Fruit fly (Drosophila melanogaster) whole organism, pupa: ENCODE measurements around the gene fd96Ca.
A peak's percentile ranks its signal among the peaks of the same experiment; 100 is the strongest.

Experiments
- CG10348 ChIP-seq: fragments of 200-800 bp; sonication (Bioruptor generic); IDR thresholded peaks from 2 replicates; pipeline ENCODE4 v1.3.6; 2022; ENCODE audit warnings: missing biosample characterization, missing genetic modification characterization
- CG12605 ChIP-seq: fragments of 200-800 bp; sonication (Bioruptor generic); IDR thresholded peaks from 2 replicates; pipeline ENCODE4 v1.3.6; 2022; ENCODE audit warnings: missing biosample characterization, missing genetic modification characterization
- CG13204 ChIP-seq: fragments of 200-800 bp; sonication (Bioruptor generic); optimal IDR thresholded peaks from 2 replicates; lab custom pipeline; 2018; ENCODE audit warnings: missing biosample characterization, mild to moderate bottlenecking, missing genetic modification characterization, moderate library complexity
- CG14655 ChIP-seq: fragments of 200-800 bp; sonication (Bioruptor generic); optimal IDR thresholded peaks from 3 replicates; lab custom pipeline; 2017; ENCODE audit warnings: mild to moderate bottlenecking, missing biosample characterization, missing genetic modification reagents, missing genetic modification characterization
- CG15710 ChIP-seq: fragments of 200-800 bp; sonication (Bioruptor generic); optimal IDR thresholded peaks from 2 replicates; lab custom pipeline; 2018; ENCODE audit warnings: missing biosample characterization, mild to moderate bottlenecking, missing genetic modification characterization, moderate library complexity
- CG17806 ChIP-seq: fragments of 200-800 bp; sonication (Bioruptor generic); optimal IDR thresholded peaks from 2 replicates; lab custom pipeline; 2018; ENCODE audit warnings: missing biosample characterization, mild to moderate bottlenecking, missing genetic modification characterization, moderate library complexity
- CG32121 ChIP-seq: fragments of 200-800 bp; sonication (Bioruptor generic); IDR thresholded peaks from 2 replicates; pipeline ENCODE4 v1.3.6; 2022; ENCODE audit warnings: missing biosample characterization, missing genetic modification characterization
- CG34367 ChIP-seq: fragments of 200-800 bp; sonication (Bioruptor generic); optimal IDR thresholded peaks from 2 replicates; lab custom pipeline; 2018; ENCODE audit warnings: missing biosample characterization, mild to moderate bottlenecking, missing genetic modification characterization
- CG4496 ChIP-seq: fragments of 200-800 bp; sonication (Bioruptor generic); IDR thresholded peaks from 3 replicates; pipeline ENCODE4 v1.3.6; 2022; ENCODE audit warnings: missing biosample characterization, missing genetic modification characterization
- CG8159 ChIP-seq: fragments of 200-800 bp; sonication (Bioruptor generic); optimal IDR thresholded peaks from 3 replicates; lab custom pipeline; 2018; ENCODE audit warnings: missing biosample characterization, mild to moderate bottlenecking, missing genetic modification characterization, moderate library complexity
- CG8301 ChIP-seq: fragments of 200-800 bp; sonication (Bioruptor generic); optimal IDR thresholded peaks from 2 replicates; lab custom pipeline; 2018; ENCODE audit warnings: missing biosample characterization, mild to moderate bottlenecking, missing genetic modification characterization
- CG9948 ChIP-seq: fragments of 200-800 bp; sonication (Bioruptor generic); optimal IDR thresholded peaks from 2 replicates; lab custom pipeline; 2018; ENCODE audit warnings: missing biosample characterization, mild to moderate bottlenecking, missing genetic modification characterization, moderate library complexity
- D1 ChIP-seq: fragments of 200-800 bp; sonication (Bioruptor generic); optimal IDR thresholded peaks from 2 replicates; lab custom pipeline; 2018; ENCODE audit warnings: missing biosample characterization, mild to moderate bottlenecking, missing genetic modification characterization, moderate library complexity
- EcR ChIP-seq: fragments of 200-800 bp; sonication (Bioruptor generic); optimal IDR thresholded peaks from 3 replicates; lab custom pipeline; 2019; ENCODE audit warnings: missing biosample characterization, missing genetic modification characterization, mild to moderate bottlenecking, moderate library complexity, missing genetic modification reagents
- Ets98B ChIP-seq: fragments of 200-800 bp; sonication (Bioruptor generic); IDR thresholded peaks from 2 replicates; pipeline ENCODE4 v1.3.6; 2022; ENCODE audit warnings: missing biosample characterization, missing genetic modification characterization
- Pif1A ChIP-seq: fragments of 200-800 bp; sonication (Bioruptor generic); optimal IDR thresholded peaks from 3 replicates; lab custom pipeline; 2016; ENCODE audit warnings: missing biosample characterization, missing genetic modification characterization
- Pif1B ChIP-seq: fragments of 200-800 bp; sonication (Bioruptor generic); optimal IDR thresholded peaks from 3 replicates; lab custom pipeline; 2016; ENCODE audit warnings: missing biosample characterization, missing genetic modification characterization
- Snoo ChIP-seq: fragments of 200-800 bp; sonication (Bioruptor generic); optimal IDR thresholded peaks from 3 replicates; lab custom pipeline; 2017; ENCODE audit warnings: missing biosample characterization, mild to moderate bottlenecking, missing genetic modification characterization, inconsistent platforms
- fd96Ca ChIP-seq: fragments of 200-800 bp; sonication (Bioruptor generic); IDR thresholded peaks from 3 replicates; pipeline ENCODE4 v1.3.6; 2022; ENCODE audit warnings: missing biosample characterization, missing genetic modification characterization
- gl ChIP-seq: fragments of 200-800 bp; sonication (Bioruptor generic); optimal IDR thresholded peaks from 2 replicates; lab custom pipeline; 2018; ENCODE audit warnings: missing biosample characterization, mild to moderate bottlenecking, missing genetic modification characterization
- rn ChIP-seq: fragments of 200-800 bp; sonication (Bioruptor generic); IDR thresholded peaks from 2 replicates; pipeline ENCODE4 v1.3.6; 2022; ENCODE audit warnings: missing biosample characterization, missing genetic modification characterization

fd96Ca gene

DNA sequence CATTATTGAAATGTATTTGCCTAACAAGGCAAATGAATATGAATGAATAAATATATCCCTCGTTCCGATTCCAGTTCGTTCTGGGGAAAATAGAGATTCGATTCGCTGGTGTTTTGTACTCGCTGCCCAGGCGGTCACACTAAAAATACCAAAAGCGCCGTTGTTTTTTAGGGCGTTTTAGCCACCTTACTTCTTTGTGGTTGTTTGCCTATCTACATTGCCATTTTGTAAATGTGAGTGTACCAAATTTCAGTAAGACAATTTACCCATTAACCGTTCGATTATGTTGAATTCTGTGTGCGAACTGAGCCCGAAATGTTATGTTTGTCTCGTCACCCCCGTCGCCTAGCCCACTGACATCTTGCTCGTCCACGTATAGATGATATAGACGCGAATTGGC, 15.0 kb downstream of the fd96Ca start, which contains the start of the genes CG33095 and CG33096:
TSS of gene CG33095 (plus strand) at position 187 of the 400 bp plus-strand sequence.
TSS of gene CG33096 (plus strand) at position 187 of the 400 bp plus-strand sequence.
- TF ChIP-seq Snoo (tag; lab: Kevin White, UChicago) (no peak), EcR (GFP tag; lab: Kevin White, UChicago) (peak; percentile 1), CG12605 (GFP tag; lab: Robert Waterston, UW) (no peak)

DNA sequence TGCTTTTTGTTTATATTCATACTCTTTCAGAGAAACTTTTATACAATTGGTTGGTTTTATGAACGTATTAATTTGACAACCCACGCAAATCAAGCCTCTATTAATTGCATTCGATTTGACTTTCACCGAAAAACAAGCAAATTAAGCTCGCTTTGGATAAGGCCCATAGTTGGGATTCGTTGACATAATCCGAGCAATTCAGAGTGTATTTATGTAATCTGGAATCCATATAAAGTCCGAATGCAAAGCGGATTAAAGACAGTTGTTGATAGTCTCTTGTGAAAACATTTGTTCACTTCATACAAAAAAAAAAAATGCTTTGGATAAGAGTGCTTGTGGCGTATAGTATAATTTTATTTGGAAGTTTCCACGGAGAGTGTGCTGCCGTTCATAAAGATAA, 19.8 kb downstream of the fd96Ca start, which contains the start of gene CG45095:
TSS of gene CG45095 (plus strand) at position 301 of the 400 bp plus-strand sequence.
- TF ChIP-seq CG10348 (GFP tag; lab: Robert Waterston, UW) (no peak), gl (no peak), CG9948 (tag; lab: Kevin White, UChicago) (no peak), Pif1A (GFP tag; lab: Kevin White, UChicago) (no peak), Pif1B (GFP tag; lab: Kevin White, UChicago) (no peak), CG34367 (tag; lab: Kevin White, UChicago) (no peak), Snoo (tag; lab: Kevin White, UChicago) (no peak)

DNA sequence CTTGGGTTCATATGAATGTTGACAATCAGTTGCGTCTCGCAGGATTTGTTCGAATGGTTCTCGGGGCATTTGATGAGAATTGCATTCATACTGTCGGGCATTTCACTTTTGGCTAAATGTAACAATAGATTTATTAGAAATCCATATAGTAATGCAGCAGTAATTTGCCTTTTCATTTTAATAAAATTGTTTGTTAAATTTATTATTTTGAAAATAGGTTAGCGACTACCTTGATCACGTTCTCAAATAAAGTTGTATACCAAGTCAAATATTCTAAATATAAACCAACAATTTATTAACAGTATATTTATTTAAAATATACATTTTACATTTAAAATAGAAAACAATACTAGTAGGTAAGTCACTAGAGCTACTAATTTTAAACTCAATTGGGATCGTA, 26.4 kb downstream of the fd96Ca start, which contains the start of gene CG34027:
TSS of gene CG34027 (minus strand) at position 101 of the 400 bp plus-strand sequence.
- TF ChIP-seq Snoo (tag; lab: Kevin White, UChicago), result no peak
- TF ChIP-seq fd96Ca (GFP tag; lab: Robert Waterston, UW), result no peak
- TF ChIP-seq EcR (GFP tag; lab: Kevin White, UChicago), result no peak
- TF ChIP-seq CG34367 (tag; lab: Kevin White, UChicago), result no peak
- no peak for TF ChIP-seq CG13204 (GFP tag; lab: Kevin White, UChicago)
- TF ChIP-seq CG10348 (GFP tag; lab: Robert Waterston, UW), result no peak
- TF ChIP-seq CG8301 (tag; lab: Kevin White, UChicago), result no peak
- no peak for TF ChIP-seq CG14655
- TF ChIP-seq CG15710, result no peak
- no peak for TF ChIP-seq Ets98B (GFP tag; lab: Robert Waterston, UW)
- no peak for TF ChIP-seq CG8159 (tag; lab: Kevin White, UChicago)
- TF ChIP-seq CG17806 (tag; lab: Kevin White, UChicago), result no peak
- TF ChIP-seq Pif1B (GFP tag; lab: Kevin White, UChicago), result no peak
- no peak for TF ChIP-seq Pif1A (GFP tag; lab: Kevin White, UChicago)
- no peak for TF ChIP-seq CG12605 (GFP tag; lab: Robert Waterston, UW)

DNA sequence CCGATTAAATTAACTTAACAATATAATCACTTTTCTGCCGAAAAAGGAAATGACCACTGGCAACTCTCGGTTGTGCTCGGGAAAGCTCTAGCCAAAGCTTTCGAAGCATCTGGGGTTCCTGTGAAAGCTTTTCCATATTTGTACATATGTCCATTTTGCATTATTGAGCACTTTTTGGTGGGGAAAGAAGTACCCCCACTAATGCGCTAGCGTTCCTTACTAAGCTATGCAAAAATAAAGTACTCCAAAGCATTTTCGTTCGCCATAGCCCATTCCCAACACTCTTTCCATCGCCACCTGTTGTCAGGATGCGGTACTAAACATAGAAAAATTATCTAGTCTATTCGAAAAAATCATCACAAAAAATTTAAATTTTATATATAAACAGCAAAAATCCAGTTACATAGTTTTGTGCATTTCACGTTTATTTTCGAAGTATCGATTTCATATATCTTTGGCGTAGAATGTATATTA, 30.0 kb downstream of the fd96Ca start, which contains the start of gene Nepl16:
TSS of gene Nepl16 (minus strand) at position 51 of the 474 bp plus-strand sequence.
- TF ChIP-seq CG14655 (no peak), Ets98B (GFP tag; lab: Robert Waterston, UW) (no peak), D1 (tag; lab: Kevin White, UChicago) (no peak), fd96Ca (GFP tag; lab: Robert Waterston, UW) (no peak), rn (GFP tag; lab: Robert Waterston, UW) (no peak), CG10348 (GFP tag; lab: Robert Waterston, UW) (no peak), Snoo (tag; lab: Kevin White, UChicago) (no peak), gl (no peak), CG34367 (tag; lab: Kevin White, UChicago) (no peak), CG4496 (GFP tag; lab: Robert Waterston, UW) (no peak), CG12605 (GFP tag; lab: Robert Waterston, UW) (no peak), EcR (GFP tag; lab: Kevin White, UChicago) (no peak), Pif1B (GFP tag; lab: Kevin White, UChicago) (no peak), CG9948 (tag; lab: Kevin White, UChicago) (no peak)

DNA sequence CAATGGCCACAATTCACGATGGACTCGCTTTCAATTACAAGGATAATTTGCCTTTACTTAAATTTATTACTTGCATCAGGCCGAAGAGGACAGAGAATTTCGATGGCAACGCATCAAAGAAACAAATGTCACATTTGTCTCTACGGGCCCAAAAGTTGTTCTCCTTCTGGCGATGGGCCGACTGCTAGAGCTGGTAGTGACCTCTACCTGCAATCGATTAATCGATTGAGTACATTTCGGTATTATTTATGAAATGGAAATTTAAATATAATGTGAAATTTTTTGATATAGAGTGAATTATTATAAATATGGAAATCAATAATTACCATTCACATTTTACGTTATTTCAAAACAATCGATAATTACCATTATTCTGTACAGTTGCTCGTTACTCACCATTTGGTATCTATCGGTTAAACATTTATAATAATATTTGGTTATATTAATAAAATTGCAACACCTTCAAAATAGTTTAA, 40.3 kb downstream of the fd96Ca start, which contains the start of the genes CG31510 and TTLL5:
TSS of gene CG31510 (minus strand) at position 185 of the 476 bp plus-strand sequence.
TSS of gene TTLL5 (minus strand) at position 185 of the 476 bp plus-strand sequence.
- TF ChIP-seq CG12605 (GFP tag; lab: Robert Waterston, UW), result no peak

DNA sequence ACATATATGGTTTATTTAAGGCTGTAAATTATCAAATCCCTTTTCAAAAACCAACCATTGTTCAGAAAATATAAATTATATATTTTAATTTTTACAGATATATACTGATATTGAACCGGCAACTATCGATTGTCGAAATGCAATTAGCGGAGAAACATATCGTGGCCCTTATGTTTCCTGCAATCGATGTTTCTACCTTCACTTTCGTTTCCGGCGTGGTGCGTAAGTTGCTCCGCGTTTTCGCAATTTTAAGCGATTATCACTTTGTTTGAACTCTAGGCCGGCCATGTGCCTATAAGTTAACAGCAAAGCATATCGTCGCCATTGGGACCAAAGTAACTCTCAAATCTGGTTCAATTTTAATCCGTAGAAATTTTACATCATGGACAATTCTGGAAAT, 40.8 kb downstream of the fd96Ca start, which contains the start of gene vig2:
TSS of gene vig2 (plus strand) at position 112 of the 400 bp plus-strand sequence.
- TF ChIP-seq Snoo (tag; lab: Kevin White, UChicago) (peak; percentile 52), CG4496 (GFP tag; lab: Robert Waterston, UW) (peak; percentile 82; the same call in 2 of the 3 replicates), CG34367 (tag; lab: Kevin White, UChicago) (peak; percentile 14), CG15710 (peak; percentile 15)

DNA sequence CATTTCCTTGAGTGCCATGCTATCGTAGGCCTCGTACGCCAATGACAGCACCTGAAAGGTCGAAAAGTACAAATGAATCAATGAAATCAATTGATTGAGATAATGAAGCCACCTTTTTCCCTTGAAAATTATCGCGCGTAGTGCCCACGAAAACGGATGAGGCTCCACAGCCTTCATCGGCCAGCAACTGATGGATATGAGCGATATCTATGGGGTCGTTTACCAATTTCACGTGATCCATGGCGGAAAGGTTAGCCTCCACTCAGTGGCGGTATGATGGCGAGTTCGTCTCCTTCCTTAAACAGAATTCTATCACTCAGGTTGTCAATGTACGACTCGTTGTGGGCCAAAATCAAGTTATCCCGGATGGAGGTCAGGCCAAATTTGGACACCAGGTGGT, 44.3 kb downstream of the fd96Ca start:
- TF ChIP-seq CG4496 (GFP tag; lab: Robert Waterston, UW) (no peak), CG15710 (no peak), CG32121 (GFP tag; lab: Robert Waterston, UW) (no peak), CG14655 (no peak), CG8159 (tag; lab: Kevin White, UChicago) (no peak), Pif1B (GFP tag; lab: Kevin White, UChicago) (no peak), CG10348 (GFP tag; lab: Robert Waterston, UW) (no peak), fd96Ca (GFP tag; lab: Robert Waterston, UW) (no peak), CG17806 (tag; lab: Kevin White, UChicago) (no peak), Snoo (tag; lab: Kevin White, UChicago) (no peak), CG8301 (tag; lab: Kevin White, UChicago) (no peak), Ets98B (GFP tag; lab: Robert Waterston, UW) (no peak), CG34367 (tag; lab: Kevin White, UChicago) (no peak), gl (no peak), CG13204 (GFP tag; lab: Kevin White, UChicago) (no peak), D1 (tag; lab: Kevin White, UChicago) (no peak), CG12605 (GFP tag; lab: Robert Waterston, UW) (no peak), Pif1A (GFP tag; lab: Kevin White, UChicago) (no peak), CG9948 (tag; lab: Kevin White, UChicago) (no peak), EcR (GFP tag; lab: Kevin White, UChicago) (no peak)
